Fruit fly (Drosophila melanogaster) whole organism, pupa: ENCODE measurements around the gene Mps1.

ENCODE experiments used
- CG10348 ChIP-seq: fragments of 200-800 bp; sonication (Bioruptor generic); IDR thresholded peaks from 2 replicates; pipeline ENCODE4 v1.3.6; 2022; ENCODE audit warnings: missing biosample characterization, missing genetic modification characterization
- CG12605 ChIP-seq: fragments of 200-800 bp; sonication (Bioruptor generic); IDR thresholded peaks from 2 replicates; pipeline ENCODE4 v1.3.6; 2022; ENCODE audit warnings: missing biosample characterization, missing genetic modification characterization
- CG13204 ChIP-seq: fragments of 200-800 bp; sonication (Bioruptor generic); optimal IDR thresholded peaks from 2 replicates; lab custom pipeline; 2018; ENCODE audit warnings: missing biosample characterization, mild to moderate bottlenecking, missing genetic modification characterization, moderate library complexity
- CG14655 ChIP-seq: fragments of 200-800 bp; sonication (Bioruptor generic); optimal IDR thresholded peaks from 3 replicates; lab custom pipeline; 2017; ENCODE audit warnings: mild to moderate bottlenecking, missing biosample characterization, missing genetic modification reagents, missing genetic modification characterization
- CG15710 ChIP-seq: fragments of 200-800 bp; sonication (Bioruptor generic); optimal IDR thresholded peaks from 2 replicates; lab custom pipeline; 2018; ENCODE audit warnings: missing biosample characterization, mild to moderate bottlenecking, missing genetic modification characterization, moderate library complexity
- CG17806 ChIP-seq: fragments of 200-800 bp; sonication (Bioruptor generic); optimal IDR thresholded peaks from 2 replicates; lab custom pipeline; 2018; ENCODE audit warnings: missing biosample characterization, mild to moderate bottlenecking, missing genetic modification characterization, moderate library complexity
- CG32121 ChIP-seq: fragments of 200-800 bp; sonication (Bioruptor generic); IDR thresholded peaks from 2 replicates; pipeline ENCODE4 v1.3.6; 2022; ENCODE audit warnings: missing biosample characterization, missing genetic modification characterization
- CG34367 ChIP-seq: fragments of 200-800 bp; sonication (Bioruptor generic); optimal IDR thresholded peaks from 2 replicates; lab custom pipeline; 2018; ENCODE audit warnings: missing biosample characterization, mild to moderate bottlenecking, missing genetic modification characterization
- CG4496 ChIP-seq: fragments of 200-800 bp; sonication (Bioruptor generic); IDR thresholded peaks from 3 replicates; pipeline ENCODE4 v1.3.6; 2022; ENCODE audit warnings: missing biosample characterization, missing genetic modification characterization
- CG8301 ChIP-seq: fragments of 200-800 bp; sonication (Bioruptor generic); optimal IDR thresholded peaks from 2 replicates; lab custom pipeline; 2018; ENCODE audit warnings: missing biosample characterization, mild to moderate bottlenecking, missing genetic modification characterization
- CG9948 ChIP-seq: fragments of 200-800 bp; sonication (Bioruptor generic); optimal IDR thresholded peaks from 2 replicates; lab custom pipeline; 2018; ENCODE audit warnings: missing biosample characterization, mild to moderate bottlenecking, missing genetic modification characterization, moderate library complexity
- D1 ChIP-seq: fragments of 200-800 bp; sonication (Bioruptor generic); optimal IDR thresholded peaks from 2 replicates; lab custom pipeline; 2018; ENCODE audit warnings: missing biosample characterization, mild to moderate bottlenecking, missing genetic modification characterization, moderate library complexity
- EcR ChIP-seq: fragments of 200-800 bp; sonication (Bioruptor generic); optimal IDR thresholded peaks from 3 replicates; lab custom pipeline; 2019; ENCODE audit warnings: missing biosample characterization, missing genetic modification characterization, mild to moderate bottlenecking, moderate library complexity, missing genetic modification reagents
- Ets98B ChIP-seq: fragments of 200-800 bp; sonication (Bioruptor generic); IDR thresholded peaks from 2 replicates; pipeline ENCODE4 v1.3.6; 2022; ENCODE audit warnings: missing biosample characterization, missing genetic modification characterization
- Pif1A ChIP-seq: fragments of 200-800 bp; sonication (Bioruptor generic); optimal IDR thresholded peaks from 3 replicates; lab custom pipeline; 2016; ENCODE audit warnings: missing biosample characterization, missing genetic modification characterization
- Pif1B ChIP-seq: fragments of 200-800 bp; sonication (Bioruptor generic); optimal IDR thresholded peaks from 3 replicates; lab custom pipeline; 2016; ENCODE audit warnings: missing biosample characterization, missing genetic modification characterization
- Snoo ChIP-seq: fragments of 200-800 bp; sonication (Bioruptor generic); optimal IDR thresholded peaks from 3 replicates; lab custom pipeline; 2017; ENCODE audit warnings: missing biosample characterization, mild to moderate bottlenecking, missing genetic modification characterization, inconsistent platforms
- fd96Ca ChIP-seq: fragments of 200-800 bp; sonication (Bioruptor generic); IDR thresholded peaks from 3 replicates; pipeline ENCODE4 v1.3.6; 2022; ENCODE audit warnings: missing biosample characterization, missing genetic modification characterization
- gl ChIP-seq: fragments of 200-800 bp; sonication (Bioruptor generic); optimal IDR thresholded peaks from 2 replicates; lab custom pipeline; 2018; ENCODE audit warnings: missing biosample characterization, mild to moderate bottlenecking, missing genetic modification characterization
- rn ChIP-seq: fragments of 200-800 bp; sonication (Bioruptor generic); IDR thresholded peaks from 2 replicates; pipeline ENCODE4 v1.3.6; 2022; ENCODE audit warnings: missing biosample characterization, missing genetic modification characterization

Gene Mps1

dm6 chr3R:17670857-17671336 lies at the start of gene Mps1, which contains the start of gene CG7523:
TSS of gene Mps1 (plus strand) at chr3R:17671271.
TSS of gene CG7523 (minus strand) at chr3R:17670895.
- TF ChIP-seq Ets98B: no peak
- no peak for TF ChIP-seq fd96Ca (GFP tag; lab: Robert Waterston, UW)
- TF ChIP-seq CG10348 (GFP tag; lab: Robert Waterston, UW): no peak
- TF ChIP-seq CG34367 (tag; lab: Kevin White, UChicago): no peak
- TF ChIP-seq CG17806 (tag; lab: Kevin White, UChicago): no peak
- TF ChIP-seq rn (GFP tag; lab: Robert Waterston, UW): no peak

dm6 chr3R:17622062-17622766 lies 48.9 kb upstream of the Mps1 start, which contains the start of gene CG14323:
TSS of gene CG14323 (minus strand) at chr3R:17622112.
- TF ChIP-seq CG14655 (GFP tag; lab: Kevin White, UChicago) (no peak), rn (GFP tag; lab: Robert Waterston, UW) (no peak), CG17806 (tag; lab: Kevin White, UChicago) (no peak), Snoo (no peak), Pif1B (no peak), Ets98B (no peak), Pif1A (GFP tag; lab: Kevin White, UChicago) (no peak)
- TF ChIP-seq, all 21 proteins: peak for 0

- TF ChIP-seq CG17806 (tag; lab: Kevin White, UChicago) (no peak), Pif1A (GFP tag; lab: Kevin White, UChicago) (no peak), CG12605 (GFP tag; lab: Robert Waterston, UW) (no peak), CG4496 (GFP tag; lab: Robert Waterston, UW) (no peak), CG8301 (no peak), Ets98B (no peak), fd96Ca (GFP tag; lab: Robert Waterston, UW) (no peak), CG32121 (no peak), CG15710 (tag; lab: Kevin White, UChicago) (no peak), D1 (no peak)
Measured at dm6 chr3R:17624549-17624948, 46.5 kb upstream of the Mps1 start.

- TF ChIP-seq EcR (GFP tag; lab: Kevin White, UChicago): no peak
- no peak for TF ChIP-seq Ets98B
- no peak for TF ChIP-seq gl (tag; lab: Kevin White, UChicago)
- TF ChIP-seq CG17806 (tag; lab: Kevin White, UChicago): no peak
- no peak for TF ChIP-seq Pif1B
- no peak for TF ChIP-seq Snoo
- TF ChIP-seq CG34367 (tag; lab: Kevin White, UChicago): no peak
- no peak for TF ChIP-seq CG9948
- no peak for TF ChIP-seq Pif1A (GFP tag; lab: Kevin White, UChicago)
- TF ChIP-seq CG8301: no peak
- TF ChIP-seq CG4496 (GFP tag; lab: Robert Waterston, UW): no peak
- no peak for TF ChIP-seq CG14655 (GFP tag; lab: Kevin White, UChicago)
- TF ChIP-seq CG13204 (GFP tag; lab: Kevin White, UChicago): no peak
Measured at dm6 chr3R:17624968-17625367, 46.1 kb upstream of the Mps1 start, which contains the start of gene AttD. TSS of gene AttD (plus strand) at chr3R:17625268.

dm6 chr3R:17626827-17627226 lies 44.2 kb upstream of the Mps1 start, which contains the start of gene CG14325:
TSS of gene CG14325 (plus strand) at chr3R:17627127.
- no peak for TF ChIP-seq Snoo
- TF ChIP-seq CG32121: no peak
- no peak for TF ChIP-seq Pif1A (GFP tag; lab: Kevin White, UChicago)
- TF ChIP-seq CG34367 (tag; lab: Kevin White, UChicago): no peak
- TF ChIP-seq CG12605 (GFP tag; lab: Robert Waterston, UW): no peak
- no peak for TF ChIP-seq CG8301
- no peak for TF ChIP-seq CG10348 (GFP tag; lab: Robert Waterston, UW)
- no peak for TF ChIP-seq D1
- TF ChIP-seq CG14655 (GFP tag; lab: Kevin White, UChicago): no peak
- no peak for TF ChIP-seq CG15710 (tag; lab: Kevin White, UChicago)

dm6 chr3R:17630417-17630816 lies 40.7 kb upstream of the Mps1 start, which contains the start of gene CG43175:
TSS of gene CG43175 (plus strand) at chr3R:17630717.
- TF ChIP-seq EcR (GFP tag; lab: Kevin White, UChicago): no peak
- no peak for TF ChIP-seq Snoo

- no peak for TF ChIP-seq CG8301
- no peak for TF ChIP-seq CG9948
- TF ChIP-seq gl (tag; lab: Kevin White, UChicago): no peak
- no peak for TF ChIP-seq CG15710 (tag; lab: Kevin White, UChicago)
- no peak for TF ChIP-seq Snoo
- no peak for TF ChIP-seq D1
- no peak for TF ChIP-seq CG14655 (GFP tag; lab: Kevin White, UChicago)
- TF ChIP-seq Pif1B: no peak
Measured at dm6 chr3R:17631176-17631865, 39.8 kb upstream of the Mps1 start.
